Worm (Caenorhabditis elegans): ENCODE data around the gene cct-1.

The cct-1 gene

DNA sequence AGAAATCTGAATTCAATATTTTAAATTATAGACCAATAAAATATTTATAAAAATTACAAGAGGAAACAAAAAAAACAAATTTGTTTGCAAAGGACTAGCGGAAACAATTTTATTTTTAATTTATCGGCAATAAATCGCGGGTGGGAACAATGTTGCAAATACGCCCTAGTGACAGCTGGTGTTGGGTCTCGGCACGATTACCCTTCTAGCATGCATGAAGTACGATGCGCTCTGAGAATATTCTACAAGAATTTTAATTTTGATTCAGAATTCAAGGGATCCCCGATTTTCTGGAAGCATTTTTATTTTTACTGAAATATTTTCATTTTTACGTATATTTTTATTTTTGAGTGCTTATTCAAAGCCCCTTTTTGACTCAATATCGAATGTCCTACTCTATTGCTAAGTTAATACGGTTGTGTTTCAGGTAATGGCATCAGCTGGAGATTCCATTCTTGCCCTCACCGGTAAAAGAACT lies at the start of gene cct-1, which contains the start of gene mig-5:
cct-1 (plus strand) TSS at position 428 of the 478 bp plus-strand sequence.
mig-5 (minus strand) TSS at position 8 of the 478 bp plus-strand sequence.
- TF ChIP-seq egl-27 (tag; optimal IDR thresholded peaks at IDR 0.05) (peak; percentile 73 to 88), efl-3 (GFP tag; optimal IDR thresholded peaks at IDR 0.05) (peak; percentile 81), sptf-1 (tag; optimal IDR thresholded peaks at IDR 0.05) (no peak), isw-1 (GFP tag; IDR thresholded peaks at IDR 0.05) (peak; percentile 99), nhr-19 (GFP tag; conservative IDR thresholded peaks at IDR 0.05) (peak; percentile 98), ces-1 (GFP tag; optimal IDR thresholded peaks at IDR 0.05) (peak; percentile 39), efl-1 (optimal IDR thresholded peaks at IDR 0.05) (peak; percentile 96 to 98), efl-1 (GFP tag; optimal IDR thresholded peaks at IDR 0.05 in 1 of 2) (peak; percentile 85 to 99), unc-98 (GFP tag; IDR thresholded peaks at IDR 0.05) (peak; percentile 59; the same call in 1 of the 2 replicates), jun-1 (tag; optimal IDR thresholded peaks at IDR 0.05) (peak; percentile 96), lin-39 (tag; optimal IDR thresholded peaks at IDR 0.05) (peak; percentile 98), hlh-4 (tag; optimal IDR thresholded peaks at IDR 0.05) (peak; percentile 12), mep-1 (tag; optimal IDR thresholded peaks at IDR 0.05) (peak; percentile 99), ama-1 (optimal IDR thresholded peaks at IDR 0.05) (peak; percentile 89), skn-1 (tag; optimal IDR thresholded peaks at IDR 0.05) (peak; percentile 97), aha-1 (tag; optimal IDR thresholded peaks at IDR 0.05) (peak; percentile 78), nhr-237 (tag; optimal IDR thresholded peaks at IDR 0.05) (peak; percentile 95), C34B4.2 (tag; optimal IDR thresholded peaks at IDR 0.05) (peak; percentile 71), ztf-4 (tag; optimal IDR thresholded peaks at IDR 0.05) (peak; percentile 95), mdl-1 (tag; optimal IDR thresholded peaks at IDR 0.05) (peak in 1 of 2 experiments; percentile 95), pag-3 (tag; optimal IDR thresholded peaks at IDR 0.05; ENCODE audit: borderline replicate concordance, insufficient read depth) (peak; percentile 53), lin-15B (tag; optimal IDR thresholded peaks at IDR 0.05) (peak; percentile 98), unc-30 (tag; optimal IDR thresholded peaks at IDR 0.05) (peak; percentile 75), unc-62 (GFP tag; optimal IDR thresholded peaks at IDR 0.05) (peak; percentile 45), lin-13 (GFP tag; optimal IDR thresholded peaks at IDR 0.05) (peak; percentile 97), unc-130 (tag; optimal IDR thresholded peaks at IDR 0.05) (peak; percentile 100), hpl-2 (GFP tag; optimal IDR thresholded peaks at IDR 0.05) (peak; percentile 95), ceh-90 (tag; optimal IDR thresholded peaks at IDR 0.05) (peak; percentile 44), unc-86 (tag; optimal IDR thresholded peaks at IDR 0.05) (peak; percentile 98), nhr-90 (tag; optimal IDR thresholded peaks at IDR 0.05; ENCODE audit: poor library complexity) (peak; percentile 98), elt-2 (tag; optimal IDR thresholded peaks at IDR 0.05) (peak; percentile 90), ceh-88 (GFP tag; IDR thresholded peaks at IDR 0.05) (peak; percentile 96), C16A3.4 (tag; optimal IDR thresholded peaks at IDR 0.05) (peak; percentile 98), vab-15 (tag; optimal IDR thresholded peaks at IDR 0.05) (peak; percentile 94), fos-1 (tag; optimal IDR thresholded peaks at IDR 0.05) (peak; percentile 95), nhr-85 (tag) (peak; percentile 99), nhr-20 (tag; optimal IDR thresholded peaks at IDR 0.05) (peak; percentile 99), lsy-2 (tag; optimal IDR thresholded peaks at IDR 0.05) (peak; percentile 100), snu-23 (GFP tag; optimal IDR thresholded peaks at IDR 0.05) (peak; percentile 99), dsc-1 (tag; optimal IDR thresholded peaks at IDR 0.05) (peak; percentile 99), mef-2 (tag; optimal IDR thresholded peaks at IDR 0.05) (peak; percentile 85), C04F5.9 (tag; optimal IDR thresholded peaks at IDR 0.05) (peak; percentile 100), elt-3 (tag; optimal IDR thresholded peaks at IDR 0.05) (peak in 5 of 6 experiments; percentile 63 to 99 (median 91)), tbx-2 (tag; optimal IDR thresholded peaks at IDR 0.05) (peak; percentile 98), pqm-1 (tag; optimal IDR thresholded peaks at IDR 0.05) (peak; percentile 38), hlh-17 (GFP tag; optimal IDR thresholded peaks at IDR 0.05; ENCODE audit: borderline replicate concordance) (no peak), alr-1 (tag; optimal IDR thresholded peaks at IDR 0.05; ENCODE audit: borderline replicate concordance) (no peak), nhr-76 (tag; optimal IDR thresholded peaks at IDR 0.05) (peak; percentile 34), aly-2 (tag; optimal IDR thresholded peaks at IDR 0.05) (peak; percentile 98), lir-3 (tag; optimal IDR thresholded peaks at IDR 0.05; ENCODE audit: poor library complexity) (peak; percentile 95), ceh-8 (GFP tag; optimal IDR thresholded peaks at IDR 0.05) (peak; percentile 97), F16B12.6 (tag; optimal IDR thresholded peaks at IDR 0.05) (peak; percentile 75), tlp-1 (tag; optimal IDR thresholded peaks at IDR 0.05) (no peak)

Data from whole organism, L1 larva.